Fruit fly (Drosophila melanogaster) whole organism, pupa: ENCODE results near the gene CG34039.

Source experiments
- CG10348 ChIP-seq: fragments of 200-800 bp; sonication (Bioruptor generic); IDR thresholded peaks from 2 replicates; pipeline ENCODE4 v1.3.6; 2022; ENCODE audit warnings: missing biosample characterization, missing genetic modification characterization
- CG12605 ChIP-seq: fragments of 200-800 bp; sonication (Bioruptor generic); IDR thresholded peaks from 2 replicates; pipeline ENCODE4 v1.3.6; 2022; ENCODE audit warnings: missing biosample characterization, missing genetic modification characterization
- CG13204 ChIP-seq: fragments of 200-800 bp; sonication (Bioruptor generic); optimal IDR thresholded peaks from 2 replicates; lab custom pipeline; 2018; ENCODE audit warnings: missing biosample characterization, mild to moderate bottlenecking, missing genetic modification characterization, moderate library complexity
- CG14655 ChIP-seq: fragments of 200-800 bp; sonication (Bioruptor generic); optimal IDR thresholded peaks from 3 replicates; lab custom pipeline; 2017; ENCODE audit warnings: mild to moderate bottlenecking, missing biosample characterization, missing genetic modification reagents, missing genetic modification characterization
- CG15710 ChIP-seq: fragments of 200-800 bp; sonication (Bioruptor generic); optimal IDR thresholded peaks from 2 replicates; lab custom pipeline; 2018; ENCODE audit warnings: missing biosample characterization, mild to moderate bottlenecking, missing genetic modification characterization, moderate library complexity
- CG17806 ChIP-seq: fragments of 200-800 bp; sonication (Bioruptor generic); optimal IDR thresholded peaks from 2 replicates; lab custom pipeline; 2018; ENCODE audit warnings: missing biosample characterization, mild to moderate bottlenecking, missing genetic modification characterization, moderate library complexity
- CG32121 ChIP-seq: fragments of 200-800 bp; sonication (Bioruptor generic); IDR thresholded peaks from 2 replicates; pipeline ENCODE4 v1.3.6; 2022; ENCODE audit warnings: missing biosample characterization, missing genetic modification characterization
- CG34367 ChIP-seq: fragments of 200-800 bp; sonication (Bioruptor generic); optimal IDR thresholded peaks from 2 replicates; lab custom pipeline; 2018; ENCODE audit warnings: missing biosample characterization, mild to moderate bottlenecking, missing genetic modification characterization
- CG4496 ChIP-seq: fragments of 200-800 bp; sonication (Bioruptor generic); IDR thresholded peaks from 3 replicates; pipeline ENCODE4 v1.3.6; 2022; ENCODE audit warnings: missing biosample characterization, missing genetic modification characterization
- CG8159 ChIP-seq: fragments of 200-800 bp; sonication (Bioruptor generic); optimal IDR thresholded peaks from 3 replicates; lab custom pipeline; 2018; ENCODE audit warnings: missing biosample characterization, mild to moderate bottlenecking, missing genetic modification characterization, moderate library complexity
- CG8301 ChIP-seq: fragments of 200-800 bp; sonication (Bioruptor generic); optimal IDR thresholded peaks from 2 replicates; lab custom pipeline; 2018; ENCODE audit warnings: missing biosample characterization, mild to moderate bottlenecking, missing genetic modification characterization
- CG9948 ChIP-seq: fragments of 200-800 bp; sonication (Bioruptor generic); optimal IDR thresholded peaks from 2 replicates; lab custom pipeline; 2018; ENCODE audit warnings: missing biosample characterization, mild to moderate bottlenecking, missing genetic modification characterization, moderate library complexity
- D1 ChIP-seq: fragments of 200-800 bp; sonication (Bioruptor generic); optimal IDR thresholded peaks from 2 replicates; lab custom pipeline; 2018; ENCODE audit warnings: missing biosample characterization, mild to moderate bottlenecking, missing genetic modification characterization, moderate library complexity
- EcR ChIP-seq: fragments of 200-800 bp; sonication (Bioruptor generic); optimal IDR thresholded peaks from 3 replicates; lab custom pipeline; 2019; ENCODE audit warnings: missing biosample characterization, missing genetic modification characterization, mild to moderate bottlenecking, moderate library complexity, missing genetic modification reagents
- Ets98B ChIP-seq: fragments of 200-800 bp; sonication (Bioruptor generic); IDR thresholded peaks from 2 replicates; pipeline ENCODE4 v1.3.6; 2022; ENCODE audit warnings: missing biosample characterization, missing genetic modification characterization
- Pif1A ChIP-seq: fragments of 200-800 bp; sonication (Bioruptor generic); optimal IDR thresholded peaks from 3 replicates; lab custom pipeline; 2016; ENCODE audit warnings: missing biosample characterization, missing genetic modification characterization
- Pif1B ChIP-seq: fragments of 200-800 bp; sonication (Bioruptor generic); optimal IDR thresholded peaks from 3 replicates; lab custom pipeline; 2016; ENCODE audit warnings: missing biosample characterization, missing genetic modification characterization
- Snoo ChIP-seq: fragments of 200-800 bp; sonication (Bioruptor generic); optimal IDR thresholded peaks from 3 replicates; lab custom pipeline; 2017; ENCODE audit warnings: missing biosample characterization, mild to moderate bottlenecking, missing genetic modification characterization, inconsistent platforms
- fd96Ca ChIP-seq: fragments of 200-800 bp; sonication (Bioruptor generic); IDR thresholded peaks from 3 replicates; pipeline ENCODE4 v1.3.6; 2022; ENCODE audit warnings: missing biosample characterization, missing genetic modification characterization
- gl ChIP-seq: fragments of 200-800 bp; sonication (Bioruptor generic); optimal IDR thresholded peaks from 2 replicates; lab custom pipeline; 2018; ENCODE audit warnings: missing biosample characterization, mild to moderate bottlenecking, missing genetic modification characterization
- rn ChIP-seq: fragments of 200-800 bp; sonication (Bioruptor generic); IDR thresholded peaks from 2 replicates; pipeline ENCODE4 v1.3.6; 2022; ENCODE audit warnings: missing biosample characterization, missing genetic modification characterization

CG34039 gene

dm6 chr3L:14559659-14560058 is at the start of gene CG34039:
TSS of gene CG34039 (plus strand) at chr3L:14560000.
- TF ChIP-seq CG17806 (no peak), CG15710 (tag; lab: Kevin White, UChicago) (no peak), fd96Ca (GFP tag; lab: Robert Waterston, UW) (no peak), D1 (peak; percentile 8)

DNA sequence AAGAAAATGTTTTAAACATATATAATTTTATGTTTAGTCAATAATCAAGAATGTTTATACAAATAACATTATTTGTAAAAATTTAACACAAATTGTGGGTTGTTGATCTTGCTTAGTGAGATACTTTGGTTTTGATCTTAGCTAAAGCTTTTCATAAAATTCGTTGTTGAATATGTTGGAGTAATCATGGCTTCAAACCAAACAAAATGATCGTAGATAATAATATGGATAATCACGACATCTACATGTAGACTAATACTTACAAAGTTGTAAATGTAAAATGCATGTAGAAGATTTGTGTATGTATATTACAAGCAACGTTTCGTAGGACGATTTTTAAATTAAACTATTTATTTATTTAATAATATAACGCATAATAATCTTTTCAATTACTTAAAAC is 46.5 kb upstream of the CG34039 start:
- no peak for TF ChIP-seq rn (GFP tag; lab: Robert Waterston, UW)
- TF ChIP-seq CG9948, result no peak
- TF ChIP-seq D1, result no peak
- no peak for TF ChIP-seq CG4496 (GFP tag; lab: Robert Waterston, UW)
- no peak for TF ChIP-seq CG12605 (GFP tag; lab: Robert Waterston, UW)
- TF ChIP-seq EcR (GFP tag; lab: Kevin White, UChicago), result no peak
- TF ChIP-seq gl (tag; lab: Kevin White, UChicago), result no peak
- no peak for TF ChIP-seq CG34367
- TF ChIP-seq CG15710 (tag; lab: Kevin White, UChicago), result no peak
- TF ChIP-seq CG32121, result no peak
- TF ChIP-seq CG14655 (GFP tag; lab: Kevin White, UChicago), result no peak
- no peak for TF ChIP-seq Pif1B
- no peak for TF ChIP-seq CG10348
- TF ChIP-seq fd96Ca (GFP tag; lab: Robert Waterston, UW), result no peak
- no peak for TF ChIP-seq Ets98B (GFP tag; lab: Robert Waterston, UW)
- TF ChIP-seq Pif1A (GFP tag; lab: Kevin White, UChicago), result no peak
- TF ChIP-seq CG8301 (tag; lab: Kevin White, UChicago), result no peak
- TF ChIP-seq CG8159 (tag; lab: Kevin White, UChicago), result no peak

- no peak for TF ChIP-seq CG12605 (GFP tag; lab: Robert Waterston, UW)
- no peak for TF ChIP-seq gl (tag; lab: Kevin White, UChicago)
- no peak for TF ChIP-seq EcR (GFP tag; lab: Kevin White, UChicago)
- TF ChIP-seq Snoo (tag; lab: Kevin White, UChicago), result peak; percentile 15
- TF ChIP-seq CG32121, result 0 out of 2 replicates have a peak, but pooled peaks have one; percentile 23
- TF ChIP-seq D1, result no peak
- no peak for TF ChIP-seq CG34367
- TF ChIP-seq CG4496 (GFP tag; lab: Robert Waterston, UW), result 0 out of 3 replicates have a peak, but pooled peaks have one; percentile 39
- TF ChIP-seq fd96Ca (GFP tag; lab: Robert Waterston, UW), result 0 out of 3 replicates have a peak, but pooled peaks have one; percentile 36
- peak; percentile 31 for TF ChIP-seq Ets98B (GFP tag; lab: Robert Waterston, UW)
- TF ChIP-seq, all 21 proteins: peak for 5
Observed at dm6 chr3L:14515690-14516089, 44.1 kb upstream of the CG34039 start.

dm6 chr3L:14517525-14517924 is 42.3 kb upstream of the CG34039 start, which contains the start of gene CG9592:
TSS of gene CG9592 (plus strand) at chr3L:14517825.
- TF ChIP-seq CG13204 (GFP tag; lab: Kevin White, UChicago), result no peak
- TF ChIP-seq CG15710 (tag; lab: Kevin White, UChicago), result no peak
- TF ChIP-seq Ets98B (GFP tag; lab: Robert Waterston, UW), result no peak
- TF ChIP-seq CG8159 (tag; lab: Kevin White, UChicago), result no peak
- TF ChIP-seq rn (GFP tag; lab: Robert Waterston, UW), result no peak

DNA sequence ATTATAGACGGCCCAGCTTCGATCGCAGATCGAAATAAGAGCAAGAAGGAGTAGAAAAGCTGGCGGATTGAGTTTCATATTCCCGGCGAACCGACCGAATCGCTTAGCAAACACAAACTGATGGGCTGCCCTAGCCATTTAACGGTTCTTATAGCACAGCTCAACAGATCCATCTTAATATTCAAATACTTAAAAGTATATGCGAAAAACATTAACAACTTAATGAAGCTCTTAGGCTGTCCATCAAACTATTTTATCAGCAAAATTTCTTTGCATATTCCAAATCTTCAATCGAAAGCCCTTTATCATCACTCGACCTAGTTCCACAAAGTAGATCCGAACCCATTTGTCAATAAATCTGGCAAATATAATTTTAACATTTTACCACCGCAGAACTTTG is 38.2 kb upstream of the CG34039 start, which contains the start of gene CG4613:
CG4613 (minus strand) TSS at position 101 of the 400 bp plus-strand sequence.
- TF ChIP-seq EcR (GFP tag; lab: Kevin White, UChicago) (no peak), CG9948 (no peak), CG15710 (tag; lab: Kevin White, UChicago) (no peak), CG17806 (no peak), CG10348 (no peak), CG13204 (GFP tag; lab: Kevin White, UChicago) (no peak), CG34367 (no peak), rn (GFP tag; lab: Robert Waterston, UW) (no peak), D1 (no peak), CG12605 (GFP tag; lab: Robert Waterston, UW) (no peak), gl (tag; lab: Kevin White, UChicago) (no peak), CG32121 (no peak), CG8159 (tag; lab: Kevin White, UChicago) (no peak)

DNA sequence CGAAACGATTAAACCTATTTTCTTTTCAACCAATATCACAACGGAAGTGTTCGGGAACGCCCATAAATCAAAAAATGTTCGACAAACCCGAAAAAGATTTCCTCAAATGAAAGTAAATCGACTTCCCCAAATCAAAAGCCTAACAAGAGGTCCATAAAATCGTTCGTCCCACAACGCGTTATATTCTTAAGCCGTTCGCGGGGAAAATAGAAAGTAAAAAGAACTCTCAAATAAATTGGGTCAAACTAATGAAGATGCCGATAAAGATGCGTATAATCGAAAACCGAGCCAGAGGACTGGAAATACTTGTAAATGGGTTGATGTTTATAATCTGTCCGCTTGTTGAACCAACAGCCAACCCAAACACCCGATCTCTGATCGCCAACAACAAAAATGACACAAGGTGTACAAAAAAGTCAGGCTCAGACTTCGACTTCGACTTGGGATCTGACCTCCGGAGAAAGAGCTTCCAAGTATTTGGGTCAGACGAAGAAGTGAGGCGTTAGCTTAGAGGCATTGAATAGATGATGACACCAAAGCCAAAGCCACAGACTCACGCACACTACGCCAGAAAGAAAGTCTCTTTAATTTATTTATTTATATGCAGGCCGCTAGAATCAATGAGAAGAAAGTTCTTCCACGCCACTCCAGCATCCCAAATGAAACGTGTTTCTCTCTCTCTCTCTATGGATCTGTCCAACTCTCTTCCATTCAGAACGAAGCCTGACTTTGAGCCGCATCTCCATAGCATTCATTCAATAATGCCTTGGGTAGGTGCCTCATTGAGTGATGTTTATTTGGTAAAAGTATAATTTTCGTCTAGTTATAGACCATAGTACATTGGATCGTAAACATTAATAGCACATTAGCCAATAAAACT is 37.1 kb upstream of the CG34039 start:
- no peak for TF ChIP-seq CG14655 (GFP tag; lab: Kevin White, UChicago)
- TF ChIP-seq CG4496 (GFP tag; lab: Robert Waterston, UW), result no peak
- TF ChIP-seq D1, result no peak
- TF ChIP-seq rn (GFP tag; lab: Robert Waterston, UW), result no peak
- TF ChIP-seq CG32121, result no peak
- no peak for TF ChIP-seq CG13204 (GFP tag; lab: Kevin White, UChicago)
- no peak for TF ChIP-seq Snoo (tag; lab: Kevin White, UChicago)
- no peak for TF ChIP-seq CG12605 (GFP tag; lab: Robert Waterston, UW)
